Worm (Caenorhabditis elegans): ENCODE measurements around the gene agl-1.

- no peak for TF ChIP-seq pha-4 (tag; optimal IDR thresholded peaks at IDR 0.05)
- TF ChIP-seq hlh-8 (tag; optimal IDR thresholded peaks at IDR 0.05) = no peak
- TF ChIP-seq tbx-2 (tag; optimal IDR thresholded peaks at IDR 0.05) = no peak
- TF ChIP-seq nhr-11 (tag; optimal IDR thresholded peaks at IDR 0.05) = no peak
- no peak for TF ChIP-seq F13H6.1 (tag; optimal IDR thresholded peaks at IDR 0.05)
- no peak for TF ChIP-seq ceh-48 (tag; optimal IDR thresholded peaks at IDR 0.05)
- TF ChIP-seq ama-1 (optimal IDR thresholded peaks at IDR 0.05) = no peak
- TF ChIP-seq C38D4.7 (GFP tag; optimal IDR thresholded peaks at IDR 0.05) = no peak
These were observed 7.1 kb downstream of the agl-1 start for ce11 chrII:14350768-14351167.

Data from whole organism, late embryonic.